Fruit fly (Drosophila melanogaster) whole organism, embryonic: ENCODE results near the gene Rab30.

Experiments used
- Abd-B ChIP-seq: fragments of 200-800 bp; sonication (Bioruptor generic); optimal IDR thresholded peaks from 2 replicates; lab custom pipeline; 2018; ENCODE audit warnings: missing biosample characterization, mild to moderate bottlenecking, missing genetic modification characterization, moderate library complexity
- Adf1 ChIP-seq: fragments of 200-800 bp; sonication (Bioruptor generic); IDR thresholded peaks from 2 replicates; pipeline ENCODE4 v1.3.6; 2022; ENCODE audit warnings: missing biosample characterization, missing genetic modification characterization
- B-H1 ChIP-seq: fragments of 200-800 bp; sonication (Bioruptor generic); IDR thresholded peaks from 3 replicates; pipeline ENCODE4 v1.3.6; 2022; ENCODE audit warnings: missing biosample characterization, missing genetic modification characterization
- Bteb2 ChIP-seq: fragments of 200-800 bp; sonication (Bioruptor generic); optimal IDR thresholded peaks from 2 replicates; lab custom pipeline; 2016; ENCODE audit warnings: missing biosample characterization, missing genetic modification characterization
- C15 ChIP-seq: fragments of 200-800 bp; sonication (Bioruptor generic); IDR thresholded peaks from 3 replicates; pipeline ENCODE4 v1.3.6; 2022; ENCODE audit warnings: missing biosample characterization, missing genetic modification characterization
- CG10565 ChIP-seq: fragments of 200-800 bp; sonication (Bioruptor generic); optimal IDR thresholded peaks from 3 replicates; lab custom pipeline; 2016; ENCODE audit warnings: missing biosample characterization, mild to moderate bottlenecking, missing genetic modification characterization
- CG12155 ChIP-seq: fragments of 200-800 bp; sonication (Bioruptor generic); optimal IDR thresholded peaks from 3 replicates; lab custom pipeline; 2016; ENCODE audit warnings: missing biosample characterization, missing genetic modification characterization
- CG13624 ChIP-seq: fragments of 200-800 bp; sonication (Bioruptor generic); optimal IDR thresholded peaks from 2 replicates; lab custom pipeline; 2016; ENCODE audit warnings: missing biosample characterization, missing genetic modification characterization
- CG15011 ChIP-seq: fragments of 200-800 bp; sonication (Bioruptor generic); optimal IDR thresholded peaks from 3 replicates; lab custom pipeline; 2018; ENCODE audit warnings: missing biosample characterization, mild to moderate bottlenecking, missing genetic modification characterization
- CG16813 ChIP-seq: fragments of 200-800 bp; sonication (Bioruptor generic); IDR thresholded peaks from 3 replicates; pipeline ENCODE4 v1.3.6; 2022; ENCODE audit warnings: missing biosample characterization, missing genetic modification characterization; ENCODE audit not compliant: partially characterized antibody
- CG17385 ChIP-seq: fragments of 200-800 bp; sonication (Bioruptor generic); optimal IDR thresholded peaks from 3 replicates; lab custom pipeline; 2018; ENCODE audit warnings: missing biosample characterization, mild to moderate bottlenecking, missing genetic modification characterization
- CG2889 ChIP-seq: fragments of 200-800 bp; sonication (Bioruptor generic); IDR thresholded peaks from 3 replicates; pipeline ENCODE4 v1.3.6; 2022; ENCODE audit warnings: missing biosample characterization, missing genetic modification characterization
- CG30020 ChIP-seq: fragments of 200-800 bp; optimal IDR thresholded peaks from 2 replicates; lab custom pipeline; 2019; ENCODE audit warnings: missing biosample characterization, mild to moderate bottlenecking, missing genetic modification characterization, moderate library complexity
- CG3065 ChIP-seq: fragments of 200-800 bp; sonication (Bioruptor generic); optimal IDR thresholded peaks from 2 replicates; lab custom pipeline; 2016; ENCODE audit warnings: missing biosample characterization, missing genetic modification characterization
- CG33557 ChIP-seq: fragments of 200-800 bp; sonication (Bioruptor generic); optimal IDR thresholded peaks from 2 replicates; lab custom pipeline; 2019; ENCODE audit warnings: missing biosample characterization, mild to moderate bottlenecking, missing genetic modification characterization, moderate library complexity
- CG34422 ChIP-seq: fragments of 200-800 bp; sonication (Bioruptor generic); IDR thresholded peaks from 3 replicates; pipeline ENCODE4 v1.3.6; 2022; ENCODE audit warnings: missing biosample characterization, missing genetic modification characterization
- CG3995 ChIP-seq: fragments of 200-800 bp; sonication (Bioruptor generic); optimal IDR thresholded peaks from 3 replicates; lab custom pipeline; 2016; ENCODE audit warnings: missing biosample characterization, missing genetic modification characterization
- CG4820 ChIP-seq: fragments of 200-800 bp; sonication (Bioruptor generic); optimal IDR thresholded peaks from 3 replicates; lab custom pipeline; 2016; ENCODE audit warnings: missing biosample characterization, missing genetic modification characterization
- CG5180 ChIP-seq: fragments of 200-800 bp; sonication (Bioruptor generic); optimal IDR thresholded peaks from 3 replicates; lab custom pipeline; 2017; ENCODE audit warnings: missing biosample characterization, missing genetic modification characterization, mild to moderate bottlenecking, moderate library complexity, missing genetic modification reagents
- CG6791 ChIP-seq: fragments of 200-800 bp; sonication (Bioruptor generic); IDR thresholded peaks from 3 replicates; pipeline ENCODE4 v1.3.6; 2022; ENCODE audit warnings: missing biosample characterization, missing genetic modification characterization; ENCODE audit not compliant: partially characterized antibody
- CG9797 ChIP-seq: fragments of 200-800 bp; sonication (Bioruptor generic); optimal IDR thresholded peaks from 3 replicates; lab custom pipeline; 2018; ENCODE audit warnings: missing biosample characterization, mild to moderate bottlenecking, missing genetic modification characterization
- CrebB ChIP-seq: fragments of 200-800 bp; sonication (Bioruptor generic); optimal IDR thresholded peaks from 3 replicates; lab custom pipeline; 2018; ENCODE audit warnings: missing biosample characterization, mild to moderate bottlenecking, missing genetic modification characterization
- Dek ChIP-seq: fragments of 200-800 bp; sonication (Bioruptor generic); optimal IDR thresholded peaks from 3 replicates; lab custom pipeline; 2019; ENCODE audit warnings: missing biosample characterization, mild to moderate bottlenecking, missing genetic modification characterization, moderate library complexity
- Dip3 ChIP-seq: fragments of 200-800 bp; sonication (Bioruptor generic); optimal IDR thresholded peaks from 3 replicates; lab custom pipeline; 2016; ENCODE audit warnings: missing biosample characterization, missing genetic modification characterization
- Ets65A ChIP-seq: fragments of 200-800 bp; sonication (Bioruptor generic); peaks from one replicate; lab custom pipeline; 2016; ENCODE audit warnings: missing biosample characterization, missing genetic modification characterization
- Fer1 ChIP-seq: fragments of 200-800 bp; sonication (Bioruptor generic); optimal IDR thresholded peaks from 2 replicates; lab custom pipeline; 2017; ENCODE audit warnings: missing biosample characterization, mild to moderate bottlenecking, missing genetic modification characterization
- HLH3B ChIP-seq: fragments of 200-800 bp; sonication (Bioruptor generic); IDR thresholded peaks from 2 replicates; pipeline ENCODE4 v1.3.6; 2022; ENCODE audit warnings: missing biosample characterization, missing genetic modification characterization
- HLH54F ChIP-seq: fragments of 200-800 bp; sonication (Bioruptor generic); optimal IDR thresholded peaks from 3 replicates; lab custom pipeline; 2016; ENCODE audit warnings: missing biosample characterization, missing genetic modification characterization
- Kr ChIP-seq: fragments of 200-800 bp; sonication (Bioruptor generic); optimal IDR thresholded peaks from 2 replicates; lab custom pipeline; 2017; ENCODE audit warnings: missing biosample characterization, mild to moderate bottlenecking, missing genetic modification characterization
- NC2β ChIP-seq: fragments of 200-800 bp; sonication (Bioruptor generic); optimal IDR thresholded peaks from 2 replicates; lab custom pipeline; 2016; ENCODE audit warnings: missing biosample characterization, missing genetic modification characterization
- Optix ChIP-seq: fragments of 200-800 bp; sonication (Bioruptor generic); IDR thresholded peaks from 3 replicates; pipeline ENCODE4 v1.3.6; 2022; ENCODE audit warnings: missing biosample characterization, missing genetic modification characterization
- Side ChIP-seq: fragments of 200-800 bp; sonication (Bioruptor generic); optimal IDR thresholded peaks from 2 replicates; lab custom pipeline; 2016; ENCODE audit warnings: missing biosample characterization, missing genetic modification characterization
- al ChIP-seq: fragments of 200-800 bp; sonication (Bioruptor generic); IDR thresholded peaks from 2 replicates; pipeline ENCODE4 v1.3.6; 2022; ENCODE audit warnings: missing biosample characterization, missing genetic modification characterization
- amos ChIP-seq: fragments of 200-800 bp; sonication (Bioruptor generic); IDR thresholded peaks from 2 replicates; pipeline ENCODE4 v1.3.6; 2022; ENCODE audit warnings: missing biosample characterization, missing genetic modification characterization; ENCODE audit not compliant: partially characterized antibody
- croc ChIP-seq: fragments of 200-800 bp; sonication (Bioruptor generic); conservative IDR thresholded peaks from 3 replicates; pipeline ENCODE4 v1.3.6; 2022; ENCODE audit warnings: missing biosample characterization, missing genetic modification characterization
- dmrt99B ChIP-seq: fragments of 200-800 bp; sonication (Bioruptor generic); optimal IDR thresholded peaks from 2 replicates; lab custom pipeline; 2018; ENCODE audit warnings: missing biosample characterization, mild to moderate bottlenecking, missing genetic modification characterization, moderate library complexity
- fd102C ChIP-seq: fragments of 200-800 bp; sonication (Bioruptor generic); optimal IDR thresholded peaks from 2 replicates; lab custom pipeline; 2018; ENCODE audit warnings: missing biosample characterization, mild to moderate bottlenecking, missing genetic modification characterization, moderate library complexity
- gfzf ChIP-seq: fragments of 200-800 bp; sonication (Bioruptor generic); optimal IDR thresholded peaks from 2 replicates; lab custom pipeline; 2016; ENCODE audit warnings: missing biosample characterization, mild to moderate bottlenecking, missing genetic modification characterization, moderate library complexity
- gt ChIP-seq: fragments of 200-800 bp; sonication (Bioruptor generic); IDR thresholded peaks from 2 replicates; pipeline ENCODE4 v1.3.6; 2022; ENCODE audit warnings: missing biosample characterization, missing genetic modification characterization
- luna ChIP-seq: fragments of 200-800 bp; sonication (Bioruptor generic); optimal IDR thresholded peaks from 2 replicates; lab custom pipeline; 2016; ENCODE audit warnings: missing biosample characterization, missing genetic modification characterization
- mam ChIP-seq: fragments of 200-800 bp; sonication (Bioruptor generic); optimal IDR thresholded peaks from 3 replicates; lab custom pipeline; 2016; ENCODE audit warnings: missing biosample characterization, missing genetic modification characterization
- nerfin-2 ChIP-seq: fragments of 200-800 bp; sonication (Bioruptor generic); IDR thresholded peaks from 2 replicates; pipeline ENCODE4 v1.3.6; 2022; ENCODE audit warnings: missing biosample characterization, missing genetic modification characterization; ENCODE audit not compliant: partially characterized antibody
- p53 ChIP-seq: fragments of 200-800 bp; sonication (Bioruptor generic); optimal IDR thresholded peaks from 2 replicates; lab custom pipeline; 2016; ENCODE audit warnings: missing biosample characterization, missing genetic modification characterization
- phol ChIP-seq: fragments of 200-800 bp; sonication (Bioruptor generic); optimal IDR thresholded peaks from 3 replicates; lab custom pipeline; 2018; ENCODE audit warnings: missing biosample characterization, mild to moderate bottlenecking, missing genetic modification characterization, moderate library complexity
- pum ChIP-seq: fragments of 200-800 bp; sonication (Bioruptor generic); optimal IDR thresholded peaks from 2 replicates; lab custom pipeline; 2016; ENCODE audit warnings: missing biosample characterization, missing genetic modification characterization
- ranshi ChIP-seq: fragments of 200-800 bp; sonication (Bioruptor generic); IDR thresholded peaks from 2 replicates; pipeline ENCODE4 v1.3.6; 2022; ENCODE audit warnings: missing biosample characterization, missing genetic modification characterization
- slbo ChIP-seq: fragments of 200-800 bp; sonication (Bioruptor generic); IDR thresholded peaks from 2 replicates; pipeline ENCODE4 v1.3.6; 2022; ENCODE audit warnings: missing biosample characterization, missing genetic modification characterization
- slp2 ChIP-seq: fragments of 200-800 bp; sonication (Bioruptor generic); optimal IDR thresholded peaks from 2 replicates; lab custom pipeline; 2016; ENCODE audit warnings: missing biosample characterization, missing genetic modification characterization
- tap ChIP-seq: fragments of 200-800 bp; optimal IDR thresholded peaks from 3 replicates; lab custom pipeline; 2019; ENCODE audit warnings: missing biosample characterization, mild to moderate bottlenecking, missing genetic modification characterization, moderate library complexity
- vfl ChIP-seq: fragments of 200-800 bp; sonication (Bioruptor generic); optimal IDR thresholded peaks from 2 replicates; lab custom pipeline; 2016; ENCODE audit warnings: missing biosample characterization, missing genetic modification characterization

The Rab30 gene

dm6 chr2L:7056189-7056926 lies 24.0 kb upstream of the Rab30 start, which contains the start of gene Mnn1 (continued):
- TF ChIP-seq croc (no peak), tap (tag; lab: Kevin White, UChicago) (no peak), Adf1 (GFP tag; lab: Robert Waterston, UW) (no peak), Side (GFP tag; lab: Kevin White, UChicago) (peak; percentile 27), CG5180 (GFP tag; lab: Kevin White, UChicago) (no peak), slp2 (GFP tag; lab: Kevin White, UChicago) (no peak), CG3995 (GFP tag; lab: Kevin White, UChicago) (no peak), B-H1 (no peak), amos (GFP tag; lab: Robert Waterston, UW) (no peak; the same call in 1 of the 2 replicates), CG17385 (GFP tag; lab: Kevin White, UChicago) (peak; percentile 46), p53 (peak; percentile 84), fd102C (GFP tag; lab: Kevin White, UChicago) (no peak), vfl (peak; percentile 52), Optix (GFP tag; lab: Robert Waterston, UW) (no peak), nerfin-2 (no peak), Ets65A (peak; percentile 91), CG9797 (peak; percentile 92), Fer1 (GFP tag; lab: Kevin White, UChicago) (peak; percentile 67), CG6791 (GFP tag; lab: Robert Waterston, UW) (peak; percentile 53; the same call in 2 of the 3 replicates), CG2889 (GFP tag; lab: Robert Waterston, UW) (no peak), CG15011 (no peak), Kr (no peak), HLH54F (GFP tag; lab: Kevin White, UChicago) (peak; percentile 53), pum (GFP tag; lab: Kevin White, UChicago) (peak; percentile 19), slbo (GFP tag; lab: Robert Waterston, UW) (peak; percentile 56), CG3065 (GFP tag; lab: Kevin White, UChicago) (peak; percentile 3), ranshi (GFP tag; lab: Robert Waterston, UW) (no peak; the same call in 1 of the 2 replicates), CrebB (peak; percentile 30), luna (no peak), C15 (GFP tag; lab: Robert Waterston, UW) (no peak), CG34422 (GFP tag; lab: Robert Waterston, UW) (peak; percentile 87; the same call in 2 of the 3 replicates), dmrt99B (tag; lab: Kevin White, UChicago) (no peak), CG33557 (peak; percentile 11), HLH3B (GFP tag; lab: Robert Waterston, UW) (0 out of 2 replicates have a peak, but pooled peaks have one; percentile 11), mam (GFP tag; lab: Kevin White, UChicago) (peak; percentile 53), Dek (tag; lab: Kevin White, UChicago) (peak; percentile 31), CG4820 (GFP tag; lab: Kevin White, UChicago) (peak; percentile 10), al (GFP tag; lab: Robert Waterston, UW) (no peak), Bteb2 (GFP tag; lab: Kevin White, UChicago) (peak; percentile 32), CG10565 (GFP tag; lab: Kevin White, UChicago) (no peak), Dip3 (GFP tag; lab: Kevin White, UChicago) (peak; percentile 40), CG12155 (GFP tag; lab: Kevin White, UChicago) (peak; percentile 36), CG13624 (GFP tag; lab: Kevin White, UChicago) (peak; percentile 98), phol (tag; lab: Kevin White, UChicago) (peak; percentile 68), gfzf (GFP tag; lab: Kevin White, UChicago) (peak; percentile 84), Abd-B (no peak), CG30020 (tag; lab: Kevin White, UChicago) (no peak), CG16813 (GFP tag; lab: Robert Waterston, UW) (peak; percentile 21; the same call in 2 of the 3 replicates), NC2β (peak; percentile 30), gt (GFP tag; lab: Robert Waterston, UW) (no peak)
